Worm (Caenorhabditis elegans) whole organism, young adult: ENCODE measurements around the gene W03F9.9.

Experiments used
- B0336.3 ChIP-seq: fragments of 200-800 bp; sonication (Bioruptor generic); IDR thresholded peaks from 2 replicates; pipeline ENCODE4 v1.3.6; 2022; ENCODE audit warnings: missing genetic modification characterization, missing compliant biosample characterization
- F33H1.4 ChIP-seq: fragments of 200-800 bp; sonication (Bioruptor generic); IDR thresholded peaks from 2 replicates; pipeline ENCODE4 v1.3.6; 2022; ENCODE audit warnings: missing genetic modification reagents, missing genetic modification characterization, missing compliant biosample characterization
- F52B5.7 ChIP-seq: sonication (generic microtip); optimal IDR thresholded peaks from 2 replicates; lab custom pipeline; 2016; ENCODE audit warnings: mild to moderate bottlenecking, missing genetic modification characterization, missing compliant biosample characterization
- K11D2.4 ChIP-seq: fragments of 200-800 bp; sonication (Bioruptor generic); IDR thresholded peaks from 2 replicates; pipeline ENCODE4 v1.3.6; 2022; ENCODE audit warnings: missing genetic modification reagents, missing genetic modification characterization, missing compliant biosample characterization
- Y79H2A.3 ChIP-seq: fragments of 200-800 bp; sonication (Bioruptor generic); conservative IDR thresholded peaks from 2 replicates; pipeline ENCODE4 v1.3.6; 2022; ENCODE audit warnings: missing genetic modification reagents, missing genetic modification characterization, missing compliant biosample characterization
- ZK185.1 ChIP-seq: sonication (generic microtip); optimal IDR thresholded peaks from 2 replicates; lab custom pipeline; 2016; ENCODE audit warnings: mild to moderate bottlenecking, missing genetic modification characterization, missing compliant biosample characterization; ENCODE audit not compliant: poor library complexity, severe bottlenecking
- ccch-3 ChIP-seq: fragments of 200-800 bp; sonication (Bioruptor generic); optimal IDR thresholded peaks from 2 replicates; lab custom pipeline; 2018; ENCODE audit warnings: mild to moderate bottlenecking, missing genetic modification characterization, missing compliant biosample characterization
- cebp-1 ChIP-seq, 2 experiments: fragments of 200-800 bp in 1 of 2; sonication (Bioruptor generic) in 1 of 2; sonication (generic microtip) in 1 of 2; IDR thresholded peaks in 1 of 2; optimal IDR thresholded peaks in 1 of 2; 2 replicates each; pipeline versions ENCODE4 v1.3.6 to Lab custom; 2017 to 2022; ENCODE audit warnings: missing compliant biosample characterization in 2 of 2, missing genetic modification characterization in 2 of 2, mild to moderate bottlenecking in 1 of 2, missing genetic modification reagents in 1 of 2, moderate library complexity in 1 of 2
- ceh-100 ChIP-seq: fragments of 200-800 bp; sonication (Bioruptor generic); IDR thresholded peaks from 2 replicates; pipeline ENCODE4 v1.3.6; 2022; ENCODE audit warnings: missing genetic modification reagents, missing genetic modification characterization, missing compliant biosample characterization
- ceh-40 ChIP-seq: fragments of 200-800 bp; sonication (Bioruptor generic); IDR thresholded peaks from 2 replicates; pipeline ENCODE4 v1.3.6; 2022; ENCODE audit warnings: missing genetic modification characterization, missing compliant biosample characterization
- ceh-79 ChIP-seq: sonication (generic microtip); optimal IDR thresholded peaks from 2 replicates; lab custom pipeline; 2017; ENCODE audit warnings: mild to moderate bottlenecking, missing genetic modification characterization, missing compliant biosample characterization
- egl-18 ChIP-seq: fragments of 200-800 bp; sonication (Bioruptor generic); IDR thresholded peaks from 2 replicates; pipeline ENCODE4 v1.3.6; 2022; ENCODE audit warnings: missing genetic modification reagents, missing genetic modification characterization, missing compliant biosample characterization
- ekl-4 ChIP-seq: fragments of 200-800 bp; sonication (Bioruptor generic); IDR thresholded peaks from 2 replicates; pipeline ENCODE4 v1.3.6; 2022; ENCODE audit warnings: missing genetic modification reagents, missing genetic modification characterization, missing compliant biosample characterization
- ets-4 ChIP-seq: fragments of 200-800 bp; sonication (Bioruptor generic); optimal IDR thresholded peaks from 2 replicates; lab custom pipeline; 2018; ENCODE audit warnings: mild to moderate bottlenecking, missing genetic modification characterization, missing compliant biosample characterization
- fkh-3 ChIP-seq: sonication (generic microtip); optimal IDR thresholded peaks from 2 replicates; lab custom pipeline; 2016; ENCODE audit warnings: mild to moderate bottlenecking, missing genetic modification characterization, missing compliant biosample characterization
- gei-17 ChIP-seq: fragments of 200-800 bp; sonication (Bioruptor generic); optimal IDR thresholded peaks from 2 replicates; lab custom pipeline; 2018; ENCODE audit warnings: mild to moderate bottlenecking, missing genetic modification characterization, missing compliant biosample characterization
- hlh-12 ChIP-seq: sonication (generic microtip); optimal IDR thresholded peaks from 2 replicates; lab custom pipeline; 2016; ENCODE audit warnings: missing genetic modification characterization, missing compliant biosample characterization
- hrde-1 ChIP-seq: sonication (generic microtip); optimal IDR thresholded peaks from 2 replicates; lab custom pipeline; 2016; ENCODE audit warnings: missing genetic modification characterization, mild to moderate bottlenecking, missing compliant biosample characterization, moderate library complexity, missing genotype, missing genetic modification reagents, borderline replicate concordance
- let-526 ChIP-seq: fragments of 200-800 bp; sonication (Bioruptor generic); IDR thresholded peaks from 2 replicates; pipeline ENCODE4 v1.3.6; 2022; ENCODE audit warnings: missing genetic modification reagents, missing genetic modification characterization, missing compliant biosample characterization
- lin-40 ChIP-seq: sonication (generic microtip); optimal IDR thresholded peaks from 2 replicates; lab custom pipeline; 2016; ENCODE audit warnings: missing genetic modification characterization, mild to moderate bottlenecking, missing compliant biosample characterization, missing genotype, missing genetic modification reagents
- lir-1 ChIP-seq: fragments of 200-800 bp; sonication (Bioruptor generic); conservative IDR thresholded peaks from 2 replicates; pipeline ENCODE4 v1.3.6; 2022; ENCODE audit warnings: missing genetic modification reagents, missing genetic modification characterization, missing compliant biosample characterization
- lsy-27 ChIP-seq: sonication (generic microtip); optimal IDR thresholded peaks from 2 replicates; lab custom pipeline; 2017; ENCODE audit warnings: missing genetic modification characterization, mild to moderate bottlenecking, missing compliant biosample characterization, antibody characterized with exemption, missing genotype, borderline replicate concordance; ENCODE audit not compliant: insufficient read depth
- mes-4 ChIP-seq: sonication (generic microtip); optimal IDR thresholded peaks from 2 replicates; lab custom pipeline; 2016; ENCODE audit warnings: missing genotype, missing genetic modification characterization, missing compliant biosample characterization
- nhr-179 ChIP-seq: sonication (generic microtip); optimal IDR thresholded peaks from 2 replicates; lab custom pipeline; 2016; ENCODE audit warnings: mild to moderate bottlenecking, missing genetic modification characterization, missing compliant biosample characterization
- nhr-90 ChIP-seq: sonication (generic microtip); optimal IDR thresholded peaks from 2 replicates; lab custom pipeline; 2016; ENCODE audit warnings: missing genotype, mild to moderate bottlenecking, missing genetic modification characterization, missing compliant biosample characterization
- pha-4 ChIP-seq: fragments of 150-350 bp; sonication (generic microtip); optimal IDR thresholded peaks from 2 replicates; lab custom pipeline; 2014; ENCODE audit warnings: missing biosample characterization, missing genetic modification reagents, missing genetic modification characterization
- rpc-1 ChIP-seq, 2 experiments: fragments of 150-350 bp in 1 of 2; sonication (generic microtip) in 1 of 2; optimal IDR thresholded peaks; 2 replicates each; lab custom pipeline; 2014 to 2018; ENCODE audit warnings: missing biosample characterization in 1 of 2, missing genetic modification characterization in 1 of 2, missing genetic modification reagents in 1 of 2, missing genotype in 1 of 2
- sea-2 ChIP-seq: fragments of 200-800 bp; sonication (Bioruptor generic); IDR thresholded peaks from 2 replicates; pipeline ENCODE4 v1.3.6; 2022; ENCODE audit warnings: missing genetic modification characterization, missing compliant biosample characterization
- snpc-1.1 ChIP-seq: sonication (generic microtip); optimal IDR thresholded peaks from 2 replicates; lab custom pipeline; 2017; ENCODE audit warnings: missing genetic modification characterization, mild to moderate bottlenecking, missing compliant biosample characterization, antibody characterized with exemption, moderate library complexity, missing genotype, missing genetic modification reagents; ENCODE audit not compliant: insufficient read depth
- sptf-2 ChIP-seq: fragments of 200-800 bp; sonication (Bioruptor generic); optimal IDR thresholded peaks from 2 replicates; lab custom pipeline; 2018; ENCODE audit warnings: mild to moderate bottlenecking, missing genetic modification characterization, missing compliant biosample characterization
- tbx-9 ChIP-seq: sonication (generic microtip); optimal IDR thresholded peaks from 2 replicates; lab custom pipeline; 2016; ENCODE audit warnings: borderline replicate concordance, missing genetic modification characterization, inconsistent platforms, missing compliant biosample characterization
- unc-62 ChIP-seq: fragments of 150-350 bp; optimal IDR thresholded peaks from 2 replicates; lab custom pipeline; 2014; ENCODE audit warnings: missing biosample characterization, missing genetic modification reagents, missing genetic modification characterization
- zfh-2 ChIP-seq: fragments of 200-800 bp; sonication (Bioruptor generic); conservative IDR thresholded peaks from 2 replicates; pipeline ENCODE4 v1.3.6; 2022; ENCODE audit warnings: missing genetic modification reagents, missing genetic modification characterization, missing compliant biosample characterization
- ztf-3 ChIP-seq: fragments of 200-800 bp; sonication (Bioruptor generic); optimal IDR thresholded peaks from 2 replicates; lab custom pipeline; 2018; ENCODE audit warnings: mild to moderate bottlenecking, missing genetic modification characterization, missing compliant biosample characterization

The W03F9.9 gene

ce11 chrV:127882-128281 lies 10.8 kb upstream of the W03F9.9 start, which contains the start of the genes W03F9.2 and sftb-2 (continued):
- TF ChIP-seq ekl-4 (GFP tag; lab: Robert Waterston, UW) (no peak), K11D2.4 (GFP tag; lab: Robert Waterston, UW) (no peak), ets-4 (no peak), F52B5.7 (tag; lab: Kevin White, UChicago) (no peak)

ce11 chrV:130186-130585 lies 8.5 kb upstream of the W03F9.9 start:
- TF ChIP-seq zfh-2 (GFP tag; lab: Robert Waterston, UW): peak; percentile 51; the same call in 1 of the 2 replicates
- no peak for TF ChIP-seq sptf-2 (GFP tag; lab: Kevin White, UChicago)

- TF ChIP-seq let-526 (GFP tag; lab: Robert Waterston, UW) (no peak), zfh-2 (GFP tag; lab: Robert Waterston, UW) (peak; percentile 58; the same call in 1 of the 2 replicates)
Measured at ce11 chrV:137667-138066, 1.0 kb upstream of the W03F9.9 start.

- no peak for TF ChIP-seq lin-40
- no peak for TF ChIP-seq B0336.3 (GFP tag; lab: Robert Waterston, UW)
- no peak for TF ChIP-seq ceh-100 (GFP tag; lab: Robert Waterston, UW)
- TF ChIP-seq unc-62 (GFP tag; lab: Kevin White, UChicago): no peak
- TF ChIP-seq rpc-1 (optimal IDR thresholded peaks at IDR 0.05; lab: Kevin White, UChicago): no peak
- TF ChIP-seq rpc-1 (tag; optimal IDR thresholded peaks at IDR 0.05; lab: Kevin White, UChicago): no peak
Measured at ce11 chrV:141257-141656, 2.6 kb downstream of the W03F9.9 start, which contains the start of gene W03F9.11. TSS of gene W03F9.11 (minus strand) at chrV:141357.

- no peak for TF ChIP-seq pha-4
- no peak for TF ChIP-seq ccch-3 (GFP tag; lab: Kevin White, UChicago)
- TF ChIP-seq hrde-1 (tag; lab: Kevin White, UChicago): no peak
Measured at ce11 chrV:144794-145193, 6.1 kb downstream of the W03F9.9 start, which contains the start of gene srh-82. TSS of gene srh-82 (plus strand) at chrV:145094.

ce11 chrV:145694-146093 lies 7.0 kb downstream of the W03F9.9 start:
- TF ChIP-seq sea-2 (no peak), fkh-3 (tag; lab: Kevin White, UChicago) (no peak), hlh-12 (tag; lab: Kevin White, UChicago) (no peak), ztf-3 (no peak), tbx-9 (tag; lab: Kevin White, UChicago) (no peak), gei-17 (GFP tag; lab: Kevin White, UChicago) (no peak), egl-18 (GFP tag; lab: Robert Waterston, UW) (no peak), cebp-1 (GFP tag; IDR thresholded peaks at IDR 0.05; lab: Robert Waterston, UW) (no peak), cebp-1 (tag; optimal IDR thresholded peaks at IDR 0.05; lab: Kevin White, UChicago) (no peak), nhr-90 (no peak), ceh-79 (tag; lab: Kevin White, UChicago) (no peak), mes-4 (no peak), nhr-179 (tag; lab: Kevin White, UChicago) (no peak), B0336.3 (GFP tag; lab: Robert Waterston, UW) (no peak), lsy-27 (no peak), ceh-40 (GFP tag; lab: Robert Waterston, UW) (no peak), snpc-1.1 (tag; lab: Kevin White, UChicago) (no peak), F33H1.4 (GFP tag; lab: Robert Waterston, UW) (no peak), Y79H2A.3 (GFP tag; lab: Robert Waterston, UW) (no peak), lir-1 (GFP tag; lab: Robert Waterston, UW) (no peak), ZK185.1 (tag; lab: Kevin White, UChicago) (no peak)
